Fruit fly (Drosophila melanogaster) whole organism, embryonic: ENCODE results near the gene CG14367.

ENCODE experiments used
- Ada2b ChIP-seq: fragments of 200-800 bp; sonication (Bioruptor generic); IDR thresholded peaks from 2 replicates; pipeline ENCODE4 v1.3.6; 2022; ENCODE audit warnings: missing biosample characterization, missing genetic modification characterization
- CG10543 ChIP-seq: fragments of 200-800 bp; sonication (Bioruptor generic); optimal IDR thresholded peaks from 3 replicates; lab custom pipeline; 2017; ENCODE audit warnings: missing biosample characterization, mild to moderate bottlenecking, missing genetic modification characterization, moderate library complexity
- CG11504 ChIP-seq: fragments of 200-800 bp; sonication (Bioruptor generic); optimal IDR thresholded peaks from 3 replicates; lab custom pipeline; 2019; ENCODE audit warnings: missing biosample characterization, mild to moderate bottlenecking, missing genetic modification characterization, moderate library complexity
- CG15011 ChIP-seq: fragments of 200-800 bp; sonication (Bioruptor generic); optimal IDR thresholded peaks from 3 replicates; lab custom pipeline; 2018; ENCODE audit warnings: missing biosample characterization, mild to moderate bottlenecking, missing genetic modification characterization
- CG15514 ChIP-seq: fragments of 200-800 bp; sonication (Bioruptor generic); optimal IDR thresholded peaks from 3 replicates; lab custom pipeline; 2017; ENCODE audit warnings: missing biosample characterization, missing genetic modification characterization, mild to moderate bottlenecking, moderate library complexity, missing genetic modification reagents
- CG16863 ChIP-seq: fragments of 200-800 bp; sonication (Bioruptor generic); optimal IDR thresholded peaks from 3 replicates; lab custom pipeline; 2016; ENCODE audit warnings: missing biosample characterization, missing genetic modification characterization
- CG1832 ChIP-seq: fragments of 200-800 bp; sonication (Bioruptor generic); optimal IDR thresholded peaks from 2 replicates; lab custom pipeline; 2017; ENCODE audit warnings: missing biosample characterization, mild to moderate bottlenecking, missing genetic modification characterization, inconsistent platforms
- CG2199 ChIP-seq: fragments of 200-800 bp; sonication (Bioruptor generic); IDR thresholded peaks from 3 replicates; pipeline ENCODE4 v1.3.6; 2022; ENCODE audit warnings: missing biosample characterization, missing genetic modification characterization
- CG2875 ChIP-seq: fragments of 200-800 bp; sonication (Bioruptor generic); optimal IDR thresholded peaks from 2 replicates; lab custom pipeline; 2017; ENCODE audit warnings: missing biosample characterization, mild to moderate bottlenecking, missing genetic modification characterization, missing genetic modification reagents
- CG30020 ChIP-seq: fragments of 200-800 bp; optimal IDR thresholded peaks from 2 replicates; lab custom pipeline; 2019; ENCODE audit warnings: missing biosample characterization, mild to moderate bottlenecking, missing genetic modification characterization, moderate library complexity
- CG30431 ChIP-seq: fragments of 200-800 bp; sonication (Bioruptor generic); optimal IDR thresholded peaks from 2 replicates; lab custom pipeline; 2017; ENCODE audit warnings: missing biosample characterization, missing genetic modification characterization
- CG3995 ChIP-seq: fragments of 200-800 bp; sonication (Bioruptor generic); optimal IDR thresholded peaks from 3 replicates; lab custom pipeline; 2016; ENCODE audit warnings: missing biosample characterization, missing genetic modification characterization
- CG7963 ChIP-seq: fragments of 200-800 bp; sonication (Bioruptor generic); IDR thresholded peaks from 3 replicates; pipeline ENCODE4 v1.3.6; 2022; ENCODE audit warnings: missing biosample characterization, missing genetic modification characterization; ENCODE audit not compliant: partially characterized antibody
- CG8388 ChIP-seq: fragments of 200-800 bp; sonication (Bioruptor generic); optimal IDR thresholded peaks from 2 replicates; lab custom pipeline; 2019; ENCODE audit warnings: missing biosample characterization, mild to moderate bottlenecking, missing genetic modification characterization, moderate library complexity
- CG9876 ChIP-seq: fragments of 200-800 bp; sonication (Bioruptor generic); optimal IDR thresholded peaks from 2 replicates; lab custom pipeline; 2016; ENCODE audit warnings: missing biosample characterization, missing genetic modification characterization
- CG9932 ChIP-seq: fragments of 200-800 bp; sonication (Bioruptor generic); IDR thresholded peaks from 2 replicates; pipeline ENCODE4 v1.3.6; 2022; ENCODE audit warnings: missing biosample characterization, missing genetic modification characterization
- CrebB ChIP-seq: fragments of 200-800 bp; sonication (Bioruptor generic); optimal IDR thresholded peaks from 3 replicates; lab custom pipeline; 2018; ENCODE audit warnings: missing biosample characterization, mild to moderate bottlenecking, missing genetic modification characterization
- Dip3 ChIP-seq: fragments of 200-800 bp; sonication (Bioruptor generic); optimal IDR thresholded peaks from 3 replicates; lab custom pipeline; 2016; ENCODE audit warnings: missing biosample characterization, missing genetic modification characterization
- Gsc ChIP-seq: fragments of 200-800 bp; sonication (Bioruptor generic); IDR thresholded peaks from 2 replicates; pipeline ENCODE4 v1.3.6; 2022; ENCODE audit warnings: missing biosample characterization, missing genetic modification characterization
- H2.0 ChIP-seq: fragments of 200-800 bp; sonication (Bioruptor generic); IDR thresholded peaks from 2 replicates; pipeline ENCODE4 v1.3.6; 2022; ENCODE audit warnings: missing biosample characterization, missing genetic modification characterization
- HLH4C ChIP-seq: fragments of 200-800 bp; sonication (Bioruptor generic); IDR thresholded peaks from 3 replicates; pipeline ENCODE4 v1.3.6; 2022; ENCODE audit warnings: missing biosample characterization, missing genetic modification characterization; ENCODE audit not compliant: partially characterized antibody
- Hsf ChIP-seq: fragments of 200-800 bp; sonication (Bioruptor generic); optimal IDR thresholded peaks from 3 replicates; lab custom pipeline; 2016; ENCODE audit warnings: missing biosample characterization, missing genetic modification characterization
- Lhr ChIP-seq: fragments of 200-800 bp; sonication (Bioruptor generic); optimal IDR thresholded peaks from 3 replicates; lab custom pipeline; 2017; ENCODE audit warnings: mild to moderate bottlenecking, missing biosample characterization, missing genetic modification reagents, missing genetic modification characterization
- Lim3 ChIP-seq: fragments of 200-800 bp; sonication (Bioruptor generic); IDR thresholded peaks from 2 replicates; pipeline ENCODE4 v1.3.6; 2022; ENCODE audit warnings: missing biosample characterization, missing genetic modification characterization
- Max ChIP-seq: fragments of 200-800 bp; sonication (Bioruptor generic); optimal IDR thresholded peaks from 2 replicates; lab custom pipeline; 2016; ENCODE audit warnings: missing biosample characterization, mild to moderate bottlenecking, missing genetic modification characterization
- Mrtf ChIP-seq: fragments of 200-800 bp; sonication (Bioruptor generic); IDR thresholded peaks from 3 replicates; pipeline ENCODE4 v1.3.6; 2022; ENCODE audit warnings: missing biosample characterization, missing genetic modification characterization
- Neu2 ChIP-seq: fragments of 200-800 bp; sonication (Bioruptor generic); optimal IDR thresholded peaks from 3 replicates; lab custom pipeline; 2016; ENCODE audit warnings: missing biosample characterization, missing genetic modification characterization, borderline replicate concordance
- Ravus ChIP-seq: fragments of 200-800 bp; sonication (Bioruptor generic); IDR thresholded peaks from 2 replicates; pipeline ENCODE4 v1.3.6; 2022; ENCODE audit warnings: missing biosample characterization, missing genetic modification characterization
- Sin3A ChIP-seq: fragments of >200 bp; optimal IDR thresholded peaks from 2 replicates; lab custom pipeline; 2018
- Sox100B ChIP-seq: fragments of 200-800 bp; sonication (Bioruptor generic); optimal IDR thresholded peaks from 3 replicates; lab custom pipeline; 2018; ENCODE audit warnings: missing biosample characterization, mild to moderate bottlenecking, missing genetic modification characterization
- Usf ChIP-seq: fragments of 200-800 bp; sonication (Bioruptor generic); optimal IDR thresholded peaks from 2 replicates; lab custom pipeline; 2017; ENCODE audit warnings: missing genotype, missing biosample characterization, missing genetic modification characterization
- Vsx1 ChIP-seq: fragments of 200-800 bp; sonication (Bioruptor generic); optimal IDR thresholded peaks from 2 replicates; lab custom pipeline; 2017; ENCODE audit warnings: missing biosample characterization, mild to moderate bottlenecking, missing genetic modification characterization, missing genetic modification reagents
- ap ChIP-seq: fragments of 200-800 bp; sonication (Bioruptor generic); IDR thresholded peaks from 2 replicates; pipeline ENCODE4 v1.3.6; 2022; ENCODE audit warnings: missing biosample characterization, missing genetic modification characterization
- crc ChIP-seq: fragments of 200-800 bp; sonication (Bioruptor generic); optimal IDR thresholded peaks from 2 replicates; lab custom pipeline; 2016; ENCODE audit warnings: missing biosample characterization, missing genetic modification characterization
- ewg ChIP-seq: fragments of 200-800 bp; sonication (Bioruptor generic); optimal IDR thresholded peaks from 3 replicates; lab custom pipeline; 2017; ENCODE audit warnings: mild to moderate bottlenecking, missing biosample characterization, missing genetic modification reagents, missing genetic modification characterization
- gro ChIP-seq: fragments of 200-800 bp; sonication (Bioruptor generic); optimal IDR thresholded peaks from 2 replicates; lab custom pipeline; 2016; ENCODE audit warnings: missing biosample characterization, missing genetic modification characterization
- hkb ChIP-seq, 2 experiments: fragments of 200-800 bp in 1 of 2; fragments of >200 bp in 1 of 2; sonication (Bioruptor generic) in 1 of 2; IDR thresholded peaks in 1 of 2; optimal IDR thresholded peaks in 1 of 2; 2 replicates each; pipeline versions ENCODE4 v1.3.6 to Lab custom; 2017 to 2022; ENCODE audit warnings: missing biosample characterization in 1 of 2, missing genetic modification characterization in 1 of 2
- ind ChIP-seq: fragments of 200-800 bp; sonication (Bioruptor generic); optimal IDR thresholded peaks from 3 replicates; lab custom pipeline; 2016; ENCODE audit warnings: missing biosample characterization, missing genetic modification characterization
- jigr1 ChIP-seq: fragments of 200-800 bp; sonication (Bioruptor generic); IDR thresholded peaks from 3 replicates; pipeline ENCODE4 v1.3.6; 2022; ENCODE audit warnings: missing biosample characterization, missing genetic modification characterization
- ken ChIP-seq: fragments of 200-800 bp; sonication (Bioruptor generic); IDR thresholded peaks from 3 replicates; pipeline ENCODE4 v1.3.6; 2022; ENCODE audit warnings: missing biosample characterization, missing genetic modification characterization
- klu ChIP-seq: fragments of 200-800 bp; sonication (Bioruptor generic); IDR thresholded peaks from 2 replicates; pipeline ENCODE4 v1.3.6; 2022; ENCODE audit warnings: missing biosample characterization, missing genetic modification characterization
- lab ChIP-seq: fragments of 200-800 bp; sonication (Bioruptor generic); optimal IDR thresholded peaks from 3 replicates; lab custom pipeline; 2017; ENCODE audit warnings: missing biosample characterization, missing genetic modification characterization, mild to moderate bottlenecking, moderate library complexity, missing genetic modification reagents
- nerfin-2 ChIP-seq: fragments of 200-800 bp; sonication (Bioruptor generic); IDR thresholded peaks from 2 replicates; pipeline ENCODE4 v1.3.6; 2022; ENCODE audit warnings: missing biosample characterization, missing genetic modification characterization; ENCODE audit not compliant: partially characterized antibody
- pho ChIP-seq: fragments of 200-800 bp; sonication (Bioruptor generic); optimal IDR thresholded peaks from 2 replicates; lab custom pipeline; 2016; ENCODE audit warnings: missing biosample characterization, missing genetic modification characterization
- phol ChIP-seq: fragments of 200-800 bp; sonication (Bioruptor generic); optimal IDR thresholded peaks from 3 replicates; lab custom pipeline; 2018; ENCODE audit warnings: missing biosample characterization, mild to moderate bottlenecking, missing genetic modification characterization, moderate library complexity
- run ChIP-seq: fragments of 200-800 bp; sonication (Bioruptor generic); optimal IDR thresholded peaks from 3 replicates; lab custom pipeline; 2018; ENCODE audit warnings: missing biosample characterization, mild to moderate bottlenecking, missing genetic modification characterization
- sens ChIP-seq: fragments of 200-800 bp; sonication (Bioruptor generic); peaks from one replicate; lab custom pipeline; 2016; ENCODE audit warnings: missing biosample characterization, missing genetic modification characterization
- vfl ChIP-seq: fragments of 200-800 bp; sonication (Bioruptor generic); optimal IDR thresholded peaks from 2 replicates; lab custom pipeline; 2016; ENCODE audit warnings: missing biosample characterization, missing genetic modification characterization

CG14367 gene

dm6 chr3R:13676137-13677086 is 17.4 kb upstream of the CG14367 start, which contains the start of the genes Lkb1 and CG9588 (continued):
- TF ChIP-seq CG16863 (GFP tag; lab: Kevin White, UChicago): peak; percentile 62
- peak; percentile 16 for TF ChIP-seq phol
- no peak for TF ChIP-seq CG7963 (GFP tag; lab: Robert Waterston, UW)
- TF ChIP-seq CG15011 (GFP tag; lab: Kevin White, UChicago): no peak
- TF ChIP-seq nerfin-2 (GFP tag; lab: Robert Waterston, UW): no peak
- TF ChIP-seq Gsc (GFP tag; lab: Robert Waterston, UW): peak; percentile 56
- peak; percentile 80 for TF ChIP-seq H2.0 (GFP tag; lab: Robert Waterston, UW)
- TF ChIP-seq Ada2b (GFP tag; lab: Robert Waterston, UW): peak; percentile 67
- peak; percentile 81 for TF ChIP-seq ken
- TF ChIP-seq CG9932 (GFP tag; lab: Robert Waterston, UW): peak; percentile 73
- TF ChIP-seq Neu2: no peak
- TF ChIP-seq CrebB (tag; lab: Kevin White, UChicago): no peak
- TF ChIP-seq crc: no peak
- TF ChIP-seq CG2875 (GFP tag; lab: Kevin White, UChicago): peak; percentile 25
- TF ChIP-seq pho (GFP tag; lab: Kevin White, UChicago): peak; percentile 53
- peak; percentile 59 for TF ChIP-seq CG15514
- TF ChIP-seq Ravus: no peak; the same call in 1 of the 2 replicates
- peak; percentile 31 for TF ChIP-seq CG8388 (GFP tag; lab: Kevin White, UChicago)
- peak; percentile 17 for TF ChIP-seq CG11504 (tag; lab: Kevin White, UChicago)
- TF ChIP-seq run (tag; lab: Kevin White, UChicago): no peak
- no peak for TF ChIP-seq Lim3 (GFP tag; lab: Robert Waterston, UW)
- peak; percentile 69 for TF ChIP-seq Mrtf
- peak; percentile 25; the same call in 1 of the 2 replicates for TF ChIP-seq klu (GFP tag; lab: Robert Waterston, UW)
- TF ChIP-seq Dip3: peak; percentile 67
- peak; percentile 79 for TF ChIP-seq jigr1 (GFP tag; lab: Robert Waterston, UW)
- TF ChIP-seq CG1832 (GFP tag; lab: Kevin White, UChicago): no peak
- no peak for TF ChIP-seq CG30020
- peak; percentile 70 for TF ChIP-seq ind (GFP tag; lab: Kevin White, UChicago)
- TF ChIP-seq Max (GFP tag; lab: Kevin White, UChicago): peak; percentile 3
- TF ChIP-seq HLH4C (GFP tag; lab: Robert Waterston, UW): no peak
- no peak for TF ChIP-seq Vsx1 (GFP tag; lab: Kevin White, UChicago)
- peak; percentile 61 for TF ChIP-seq lab (GFP tag; lab: Kevin White, UChicago)
- TF ChIP-seq ewg (GFP tag; lab: Kevin White, UChicago): peak; percentile 39
- TF ChIP-seq ap: peak; percentile 76
- no peak for TF ChIP-seq hkb (optimal IDR thresholded peaks at IDR 0.05; lab: Kevin White, UChicago)
- TF ChIP-seq hkb (GFP tag; IDR thresholded peaks at IDR 0.05; lab: Robert Waterston, UW): peak; percentile 78
- TF ChIP-seq gro (GFP tag; lab: Kevin White, UChicago): peak; percentile 47
- TF ChIP-seq CG2199 (GFP tag; lab: Robert Waterston, UW): no peak
- peak; percentile 19 for TF ChIP-seq vfl (GFP tag; lab: Kevin White, UChicago)
- no peak for TF ChIP-seq Sox100B (GFP tag; lab: Kevin White, UChicago)
- TF ChIP-seq CG3995 (GFP tag; lab: Kevin White, UChicago): no peak
- peak; percentile 89 for TF ChIP-seq sens
- peak; percentile 56 for TF ChIP-seq Hsf (GFP tag; lab: Kevin White, UChicago)
- TF ChIP-seq Sin3A (lab: Kevin White, UChicago): peak; percentile 33
- TF ChIP-seq CG9876 (GFP tag; lab: Kevin White, UChicago): no peak
- TF ChIP-seq Usf (GFP tag; lab: Kevin White, UChicago): no peak
- TF ChIP-seq Lhr (GFP tag; lab: Kevin White, UChicago): peak; percentile 11
- TF ChIP-seq CG30431 (GFP tag; lab: Kevin White, UChicago): peak; percentile 51
- TF ChIP-seq CG10543 (GFP tag; lab: Kevin White, UChicago): no peak
